Fruit fly (Drosophila melanogaster): ENCODE results near the gene Rcd-1.
A peak's percentile ranks its signal among the peaks of the same experiment; 100 is the strongest.

Rcd-1 gene

DNA sequence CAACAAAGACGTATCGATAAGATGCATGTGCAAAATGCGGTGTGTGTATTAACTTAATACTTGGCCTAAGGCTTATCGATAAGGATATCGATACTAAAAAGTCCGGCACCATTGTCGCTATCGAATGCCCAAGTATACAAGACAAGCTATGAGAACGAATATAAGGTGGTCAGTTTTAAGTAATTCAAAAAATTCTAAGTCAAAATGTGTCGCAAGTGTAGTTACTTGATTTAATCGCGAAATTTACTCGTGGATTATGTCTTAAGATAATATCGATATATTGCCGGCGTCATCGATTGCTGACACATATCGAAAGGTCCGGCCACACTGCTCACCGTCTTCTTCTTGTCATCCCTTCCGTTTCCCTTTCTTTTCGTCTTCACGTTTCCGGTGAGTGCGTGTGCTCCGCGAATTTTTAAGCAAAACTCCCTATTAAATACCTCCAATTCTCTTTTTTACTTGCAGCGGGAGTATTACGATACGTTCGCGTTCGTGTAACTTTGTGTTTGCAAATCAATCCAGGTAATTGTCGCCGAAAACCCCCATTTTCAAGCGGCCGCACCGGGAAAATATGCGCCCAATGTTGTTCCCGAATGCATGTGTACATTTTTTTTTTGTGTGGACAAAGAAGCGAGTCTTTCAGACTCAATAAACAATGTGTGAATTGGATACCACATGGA is 40.7 kb upstream of the Rcd-1 start, which contains the start of gene RpS10b (continued):
- TF ChIP-seq CG11723 (GFP tag; optimal IDR thresholded peaks at IDR 0.05): peak; percentile 93
- TF ChIP-seq CG3407 (GFP tag; optimal IDR thresholded peaks at IDR 0.05): peak; percentile 86
- peak; percentile 90 for TF ChIP-seq Hand (GFP tag; optimal IDR thresholded peaks at IDR 0.05)
- TF ChIP-seq Nf-YA (GFP tag; IDR thresholded peaks at IDR 0.05): peak; percentile 70
- peak; percentile 96 for TF ChIP-seq CG1233 (GFP tag; optimal IDR thresholded peaks at IDR 0.05)
- TF ChIP-seq MESR4 (GFP tag; optimal IDR thresholded peaks at IDR 0.05): peak; percentile 97
- TF ChIP-seq esg (GFP tag; conservative IDR thresholded peaks at IDR 0.05): 0 out of 2 replicates have a peak, but pooled peaks have one; percentile 19
- peak; percentile 72 for TF ChIP-seq tin (GFP tag; optimal IDR thresholded peaks at IDR 0.05)
- peak; percentile 65 to 71 for TF ChIP-seq bsh (GFP tag; optimal IDR thresholded peaks at IDR 0.05)
- peak; percentile 83 for TF ChIP-seq CG16863 (GFP tag; optimal IDR thresholded peaks at IDR 0.05)
- TF ChIP-seq sna (GFP tag; IDR thresholded peaks at IDR 0.05; ENCODE audit: partially characterized antibody): peak; percentile 90
- peak; percentile 28 for TF ChIP-seq lilli (GFP tag; optimal IDR thresholded peaks at IDR 0.05)
- TF ChIP-seq CG11504 (tag; optimal IDR thresholded peaks at IDR 0.05): peak; percentile 77
- peak; percentile 77 for TF ChIP-seq CoRest (tag; optimal IDR thresholded peaks at IDR 0.05)
- peak; percentile 68 for TF ChIP-seq zen (tag; optimal IDR thresholded peaks at IDR 0.05)
- peak; percentile 95 for TF ChIP-seq fd64A (GFP tag; optimal IDR thresholded peaks at IDR 0.05)
- peak; percentile 78 for TF ChIP-seq CG12769 (tag; optimal IDR thresholded peaks at IDR 0.05)
- peak; percentile 53 for TF ChIP-seq pum (GFP tag; optimal IDR thresholded peaks at IDR 0.05)
- TF ChIP-seq dpn (GFP tag; optimal IDR thresholded peaks at IDR 0.05): peak; percentile 58 to 79
- TF ChIP-seq CG9437 (GFP tag; optimal IDR thresholded peaks at IDR 0.05): peak; percentile 89
- peak; percentile 83 for TF ChIP-seq CG15601 (tag; optimal IDR thresholded peaks at IDR 0.05)
- TF ChIP-seq prd (optimal IDR thresholded peaks at IDR 0.05): no peak
- TF ChIP-seq prd (GFP tag; IDR thresholded peaks at IDR 0.05): peak; percentile 60
- TF ChIP-seq mld (GFP tag; IDR thresholded peaks at IDR 0.05; ENCODE audit: partially characterized antibody): peak; percentile 74; the same call in 2 of the 3 replicates
- peak; percentile 54 for TF ChIP-seq dati (GFP tag; IDR thresholded peaks at IDR 0.05)
- TF ChIP-seq Usf (GFP tag; optimal IDR thresholded peaks at IDR 0.05): peak; percentile 86
- peak; percentile 96 for TF ChIP-seq lab (GFP tag; optimal IDR thresholded peaks at IDR 0.05)
- TF ChIP-seq Awh (GFP tag; IDR thresholded peaks at IDR 0.05): peak; percentile 82
- peak; percentile 78 for TF ChIP-seq Hr51 (GFP tag; optimal IDR thresholded peaks at IDR 0.05)
- peak; percentile 84 for TF ChIP-seq CG10267 (tag; optimal IDR thresholded peaks at IDR 0.05)
- TF ChIP-seq ab (GFP tag; optimal IDR thresholded peaks at IDR 0.05): no peak
- TF ChIP-seq Oaz (GFP tag; IDR thresholded peaks at IDR 0.05): peak; percentile 57
- TF ChIP-seq CG3726 (GFP tag; IDR thresholded peaks at IDR 0.05): peak; percentile 66; the same call in 2 of the 3 replicates
- no peak for TF ChIP-seq Aef1 (GFP tag; IDR thresholded peaks at IDR 0.05)
- no peak for TF ChIP-seq ro (GFP tag; IDR thresholded peaks at IDR 0.05)
- peak; percentile 46 for TF ChIP-seq sd (tag; optimal IDR thresholded peaks at IDR 0.05)
- peak; percentile 44 for TF ChIP-seq CG7745 (tag; optimal IDR thresholded peaks at IDR 0.05)
- TF ChIP-seq CG17829 (tag; optimal IDR thresholded peaks at IDR 0.05): peak; percentile 80
- peak; percentile 80 for TF ChIP-seq Bdp1 (GFP tag; optimal IDR thresholded peaks at IDR 0.05)
- peak; percentile 73; the same call in 1 of the 3 replicates for TF ChIP-seq CG11560 (tag; IDR thresholded peaks at IDR 0.05)
- TF ChIP-seq al (GFP tag; IDR thresholded peaks at IDR 0.05): peak; percentile 63
- peak; percentile 90 for TF ChIP-seq CG11456 (GFP tag; IDR thresholded peaks at IDR 0.05)
- TF ChIP-seq nerfin-2 (GFP tag; IDR thresholded peaks at IDR 0.05; ENCODE audit: partially characterized antibody): peak; percentile 86
- peak; percentile 97 for TF ChIP-seq Scr (GFP tag; IDR thresholded peaks at IDR 0.05; ENCODE audit: partially characterized antibody)
- peak; percentile 48 for TF ChIP-seq Dp (GFP tag; optimal IDR thresholded peaks at IDR 0.05)
- peak; percentile 98 for TF ChIP-seq CG17385 (GFP tag; optimal IDR thresholded peaks at IDR 0.05)
- TF ChIP-seq ase (GFP tag; IDR thresholded peaks at IDR 0.05): peak; percentile 78
- peak; percentile 88 for TF ChIP-seq Kr (GFP tag; optimal IDR thresholded peaks at IDR 0.05)

Measured in whole organism, embryonic.